Worm (Caenorhabditis elegans): ENCODE data around the gene npr-19.

DNA sequence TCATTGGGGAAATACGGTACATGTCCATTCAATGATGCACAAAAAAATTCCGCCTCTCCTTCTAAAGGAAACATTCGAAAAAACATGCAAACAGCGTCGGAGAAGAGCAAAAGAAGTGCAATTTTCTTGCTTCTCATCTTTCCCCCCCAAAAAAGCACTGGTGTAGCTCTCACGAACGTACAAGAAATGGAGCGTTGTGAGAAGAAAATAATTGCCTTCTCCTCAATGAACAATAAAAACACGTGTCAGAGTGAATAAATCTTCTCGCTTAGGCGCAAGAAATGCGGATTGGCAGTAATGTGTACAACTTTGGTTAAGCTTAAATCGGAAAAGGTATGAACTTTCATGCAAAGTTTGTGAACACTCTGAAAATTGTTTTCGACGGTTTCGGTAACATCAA, 12.8 kb upstream of the npr-19 start:
- TF ChIP-seq him-1 (tag; optimal IDR thresholded peaks at IDR 0.05) (no peak), dao-5 (tag; optimal IDR thresholded peaks at IDR 0.05) (no peak), W03F9.2 (tag; optimal IDR thresholded peaks at IDR 0.05) (no peak)
